Worm (Caenorhabditis elegans): Measurements from ENCODE around the gene Y50D4B.4.

Y50D4B.4 gene

ce11 chrV:1052559-1053064 lies 39.8 kb upstream of the Y50D4B.4 start, which contains the start of gene K10C9.4:
Gene K10C9.4, minus strand, starts transcription at chrV:1053014.
- TF ChIP-seq unc-3 (GFP tag; conservative IDR thresholded peaks at IDR 0.05) (no peak), unc-3 (tag; optimal IDR thresholded peaks at IDR 0.05) (no peak), dve-1 (tag; optimal IDR thresholded peaks at IDR 0.05) (peak; percentile 86)

ce11 chrV:1053385-1053784 lies 39.1 kb upstream of the Y50D4B.4 start:
- TF ChIP-seq pha-4 (tag; optimal IDR thresholded peaks at IDR 0.05) (no peak), ceh-22 (tag; optimal IDR thresholded peaks at IDR 0.05) (no peak), ceh-19 (GFP tag; optimal IDR thresholded peaks at IDR 0.05) (no peak), elt-4 (tag; optimal IDR thresholded peaks at IDR 0.05) (no peak)

- peak; percentile 4 for TF ChIP-seq hlh-30 (tag; optimal IDR thresholded peaks at IDR 0.05; ENCODE audit: insufficient read depth)
- TF ChIP-seq C08G9.2 (tag; optimal IDR thresholded peaks at IDR 0.05) = no peak
- TF ChIP-seq unc-55 (GFP tag; optimal IDR thresholded peaks at IDR 0.05) = peak; percentile 96
- peak; percentile 91 for TF ChIP-seq elt-2 (tag; optimal IDR thresholded peaks at IDR 0.05)
Observed at ce11 chrV:1060219-1060863, 32.1 kb upstream of the Y50D4B.4 start.

ce11 chrV:1061295-1061694 lies 31.2 kb upstream of the Y50D4B.4 start, which contains the start of gene rnst-2:
Gene rnst-2, plus strand, starts transcription at chrV:1061595.
- TF ChIP-seq tbx-2 (tag; optimal IDR thresholded peaks at IDR 0.05) (no peak), zip-5 (tag; optimal IDR thresholded peaks at IDR 0.05) (no peak)

- TF ChIP-seq mec-3 (tag; optimal IDR thresholded peaks at IDR 0.05; ENCODE audit: borderline replicate concordance) (no peak), hlh-30 (tag; optimal IDR thresholded peaks at IDR 0.05; ENCODE audit: insufficient read depth) (no peak), ceh-9 (tag; optimal IDR thresholded peaks at IDR 0.05) (no peak), C38D4.7 (GFP tag; optimal IDR thresholded peaks at IDR 0.05) (no peak), hlh-8 (tag; optimal IDR thresholded peaks at IDR 0.05) (no peak), ceh-24 (tag; optimal IDR thresholded peaks at IDR 0.05) (no peak)
Observed at ce11 chrV:1064491-1064890, 28.0 kb upstream of the Y50D4B.4 start, which contains the start of gene str-67. Gene str-67, minus strand, starts transcription at chrV:1064591.

- TF ChIP-seq unc-55 (GFP tag; optimal IDR thresholded peaks at IDR 0.05) (no peak), dve-1 (tag; optimal IDR thresholded peaks at IDR 0.05) (no peak), rnt-1 (tag; optimal IDR thresholded peaks at IDR 0.05) (no peak), pha-4 (tag; optimal IDR thresholded peaks at IDR 0.05) (no peak), nhr-11 (tag; optimal IDR thresholded peaks at IDR 0.05) (no peak), odd-2 (tag; optimal IDR thresholded peaks at IDR 0.05) (no peak), madf-2 (tag; optimal IDR thresholded peaks at IDR 0.05) (no peak)
Observed at ce11 chrV:1067468-1067867, 25.0 kb upstream of the Y50D4B.4 start, which contains the start of gene K10C9.7. Gene K10C9.7, minus strand, starts transcription at chrV:1067568.

- TF ChIP-seq fkh-6 (tag; optimal IDR thresholded peaks at IDR 0.05) (no peak), ama-1 (optimal IDR thresholded peaks at IDR 0.05) (no peak), ceh-31 (tag; optimal IDR thresholded peaks at IDR 0.05) (no peak), dve-1 (tag; optimal IDR thresholded peaks at IDR 0.05) (no peak), ceh-6 (GFP tag; optimal IDR thresholded peaks at IDR 0.05) (no peak), K02D7.2 (tag; optimal IDR thresholded peaks at IDR 0.05) (no peak), madf-2 (tag; optimal IDR thresholded peaks at IDR 0.05) (no peak), ztf-16 (tag; optimal IDR thresholded peaks at IDR 0.05) (no peak), ceh-45 (GFP tag; IDR thresholded peaks at IDR 0.05) (no peak), hlh-6 (tag; optimal IDR thresholded peaks at IDR 0.05) (no peak), ref-2 (tag; optimal IDR thresholded peaks at IDR 0.05) (no peak), ceh-2 (tag; optimal IDR thresholded peaks at IDR 0.05) (no peak), nhr-232 (tag; optimal IDR thresholded peaks at IDR 0.05) (no peak), odd-2 (tag; optimal IDR thresholded peaks at IDR 0.05) (no peak), mec-3 (tag; optimal IDR thresholded peaks at IDR 0.05; ENCODE audit: borderline replicate concordance) (no peak), unc-3 (GFP tag; conservative IDR thresholded peaks at IDR 0.05) (no peak), unc-3 (tag; optimal IDR thresholded peaks at IDR 0.05) (no peak), ceh-48 (tag; optimal IDR thresholded peaks at IDR 0.05) (no peak), tbx-7 (tag; optimal IDR thresholded peaks at IDR 0.05) (no peak), pax-1 (tag; optimal IDR thresholded peaks at IDR 0.05) (no peak), elt-4 (tag; optimal IDR thresholded peaks at IDR 0.05) (no peak)
Observed at ce11 chrV:1074946-1075345, 17.5 kb upstream of the Y50D4B.4 start, which contains the start of gene K10C9.1. Gene K10C9.1, plus strand, starts transcription at chrV:1075246.

Data from whole organism, late embryonic.